Worm (Caenorhabditis elegans): Measurements from ENCODE around the gene tag-123.
A peak's percentile ranks its signal among the peaks of the same experiment; 100 is the strongest.

tag-123 gene

ce11 chrX:8422020-8422419 is at the start of gene tag-123 (continued):
- peak; percentile 71 for TF ChIP-seq nhr-6 (tag; optimal IDR thresholded peaks at IDR 0.05)

ce11 chrX:8470126-8470772 is 48.4 kb upstream of the tag-123 start, which contains the start of gene mec-10:
mec-10 (minus strand) TSS chrX:8470314.
- TF ChIP-seq daf-16 (GFP tag; optimal IDR thresholded peaks at IDR 0.05) (no peak), daf-16 (tag; optimal IDR thresholded peaks at IDR 0.05) (peak; percentile 75), daf-19 (GFP tag; conservative IDR thresholded peaks at IDR 0.05) (no peak), lin-29 (GFP tag; IDR thresholded peaks at IDR 0.05) (no peak), zag-1 (tag; optimal IDR thresholded peaks at IDR 0.05) (no peak), dmd-9 (GFP tag; IDR thresholded peaks at IDR 0.05) (no peak), php-3 (GFP tag; IDR thresholded peaks at IDR 0.05) (peak; percentile 50; the same call in 1 of the 2 replicates), gei-8 (GFP tag; optimal IDR thresholded peaks at IDR 0.05) (no peak), attf-4 (tag; optimal IDR thresholded peaks at IDR 0.05) (no peak), mdt-29 (GFP tag; IDR thresholded peaks at IDR 0.05) (no peak), nhr-28 (tag; optimal IDR thresholded peaks at IDR 0.05) (peak; percentile 68), lir-3 (tag; optimal IDR thresholded peaks at IDR 0.05) (no peak), spr-1 (tag; optimal IDR thresholded peaks at IDR 0.05) (no peak), nhr-25 (tag; optimal IDR thresholded peaks at IDR 0.05; ENCODE audit: borderline replicate concordance, insufficient read depth) (no peak), tag-97 (GFP tag; IDR thresholded peaks at IDR 0.05) (no peak), zfp-2 (tag; optimal IDR thresholded peaks at IDR 0.05) (no peak), jun-1 (tag; optimal IDR thresholded peaks at IDR 0.05) (no peak), T26A8.4 (GFP tag; IDR thresholded peaks at IDR 0.05) (no peak), ztf-11 (tag; optimal IDR thresholded peaks at IDR 0.05) (no peak), ces-1 (GFP tag; optimal IDR thresholded peaks at IDR 0.05) (no peak), F26F4.8 (GFP tag; conservative IDR thresholded peaks at IDR 0.05) (no peak), ZK546.5 (tag; optimal IDR thresholded peaks at IDR 0.05) (no peak), nhr-6 (tag; optimal IDR thresholded peaks at IDR 0.05) (peak; percentile 13), mep-1 (tag; optimal IDR thresholded peaks at IDR 0.05) (no peak), sdz-12 (GFP tag; optimal IDR thresholded peaks at IDR 0.05) (no peak), hif-1 (tag; optimal IDR thresholded peaks at IDR 0.05) (peak in 1 of 2 experiments; percentile 84), ceh-82 (tag; optimal IDR thresholded peaks at IDR 0.05) (no peak), aly-2 (tag; optimal IDR thresholded peaks at IDR 0.05) (no peak), nhr-77 (tag; optimal IDR thresholded peaks at IDR 0.05) (peak; percentile 28), T20F7.1 (GFP tag; optimal IDR thresholded peaks at IDR 0.05) (no peak), saeg-2 (GFP tag; IDR thresholded peaks at IDR 0.05) (no peak), daf-12 (tag; optimal IDR thresholded peaks at IDR 0.05) (no peak), F44E2.7 (GFP tag; IDR thresholded peaks at IDR 0.05) (no peak), Y48G9A.11 (GFP tag; IDR thresholded peaks at IDR 0.05) (no peak), F37D6.2 (tag; optimal IDR thresholded peaks at IDR 0.05) (no peak), ztf-7 (tag; optimal IDR thresholded peaks at IDR 0.05) (no peak), rbr-2 (tag; optimal IDR thresholded peaks at IDR 0.05) (no peak), arid-1 (GFP tag; conservative IDR thresholded peaks at IDR 0.05) (no peak), nhr-41 (GFP tag; IDR thresholded peaks at IDR 0.05) (no peak), duxl-1 (tag; optimal IDR thresholded peaks at IDR 0.05; ENCODE audit: poor library complexity) (no peak), dmd-8 (GFP tag; IDR thresholded peaks at IDR 0.05) (no peak), nhr-237 (tag; optimal IDR thresholded peaks at IDR 0.05) (no peak), unc-130 (GFP tag; optimal IDR thresholded peaks at IDR 0.05) (no peak), hlh-11 (tag; optimal IDR thresholded peaks at IDR 0.05) (peak; percentile 67), aha-1 (tag) (peak; percentile 96), unc-62 (GFP tag; optimal IDR thresholded peaks at IDR 0.05 in 1 of 2) (no peak), unc-62 (tag; optimal IDR thresholded peaks at IDR 0.05) (no peak), mdl-1 (tag; optimal IDR thresholded peaks at IDR 0.05) (no peak), zip-11 (GFP tag; IDR thresholded peaks at IDR 0.05) (no peak), snpc-1.2 (GFP tag; IDR thresholded peaks at IDR 0.05) (no peak)
